Fruit fly (Drosophila melanogaster): Measurements from ENCODE around the gene CG9259.

DNA sequence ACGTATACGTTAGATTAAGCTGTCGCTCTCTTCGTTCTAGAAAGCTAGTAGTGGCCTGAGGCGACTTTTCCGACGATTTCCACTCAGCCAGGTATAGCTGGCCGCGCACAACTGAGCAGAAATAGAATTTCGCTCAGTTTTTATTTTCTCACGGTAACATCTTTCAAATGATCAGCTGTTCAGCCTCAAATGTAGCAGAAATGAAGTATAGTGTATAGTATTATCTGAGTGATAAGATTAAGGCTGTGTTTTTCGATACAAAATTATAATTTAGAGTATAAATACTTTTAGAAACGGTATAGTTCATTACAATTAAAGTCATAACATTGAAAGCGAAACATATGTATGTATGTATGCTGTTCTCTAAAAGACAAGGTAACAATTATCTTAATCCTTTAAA, 2.8 kb upstream of the CG9259 start, which contains the start of gene CG33509:
- no peak for TF ChIP-seq ovo (GFP tag; optimal IDR thresholded peaks at IDR 0.05)
- no peak for TF ChIP-seq CG12768 (GFP tag; optimal IDR thresholded peaks at IDR 0.05)
- TF ChIP-seq Hr96 (GFP tag; optimal IDR thresholded peaks at IDR 0.05), result no peak

Data from whole organism, adult.